Worm (Caenorhabditis elegans) whole organism, late embryonic: ENCODE measurements around the gene Y110A2AL.3.

Experiments
- C38D4.7 ChIP-seq: fragments of 200-800 bp; sonication (Bioruptor generic); optimal IDR thresholded peaks from 2 replicates; lab custom pipeline; 2018; ENCODE audit warnings: mild to moderate bottlenecking, missing genetic modification characterization, moderate library complexity, missing compliant biosample characterization
- K09A11.1 ChIP-seq: sonication (generic microtip); optimal IDR thresholded peaks from 2 replicates; lab custom pipeline; 2017; ENCODE audit warnings: antibody characterized with exemption, mild to moderate bottlenecking, missing genetic modification characterization, missing compliant biosample characterization; ENCODE audit not compliant: insufficient read depth
- T23F11.4 ChIP-seq: fragments of 200-800 bp; sonication (Bioruptor generic); optimal IDR thresholded peaks from 2 replicates; lab custom pipeline; 2018; ENCODE audit warnings: mild to moderate bottlenecking, missing genetic modification characterization, missing compliant biosample characterization
- Y22D7AL.16 ChIP-seq: sonication (generic microtip); optimal IDR thresholded peaks from 2 replicates; lab custom pipeline; 2016; ENCODE audit warnings: missing genetic modification characterization, missing compliant biosample characterization
- ama-1 ChIP-seq: fragments of 150-350 bp; optimal IDR thresholded peaks from 2 replicates; lab custom pipeline; 2014
- ceh-18 ChIP-seq: sonication (generic microtip); optimal IDR thresholded peaks from 2 replicates; lab custom pipeline; 2016; ENCODE audit warnings: missing genetic modification characterization, missing compliant biosample characterization
- ceh-19 ChIP-seq: fragments of 200-800 bp; sonication (Bioruptor generic); optimal IDR thresholded peaks from 2 replicates; lab custom pipeline; 2018; ENCODE audit warnings: mild to moderate bottlenecking, missing genetic modification characterization, missing compliant biosample characterization
- ceh-30 ChIP-seq: fragments of 150-350 bp; optimal IDR thresholded peaks from 2 replicates; lab custom pipeline; 2014; ENCODE audit warnings: missing biosample characterization, missing genetic modification characterization
- ceh-34 ChIP-seq: sonication (generic microtip); optimal IDR thresholded peaks from 2 replicates; lab custom pipeline; 2016; ENCODE audit warnings: mild to moderate bottlenecking, missing genetic modification characterization, missing compliant biosample characterization
- ceh-45 ChIP-seq: fragments of 200-800 bp; sonication (Bioruptor generic); IDR thresholded peaks from 2 replicates; pipeline ENCODE4 v1.3.6; 2022; ENCODE audit warnings: missing genetic modification reagents, missing genetic modification characterization, missing compliant biosample characterization
- ceh-48 ChIP-seq: sonication (generic microtip); optimal IDR thresholded peaks from 2 replicates; lab custom pipeline; 2016; ENCODE audit warnings: missing genetic modification characterization, inconsistent platforms, missing compliant biosample characterization
- ceh-6 ChIP-seq: fragments of 200-800 bp; sonication (Bioruptor generic); optimal IDR thresholded peaks from 2 replicates; lab custom pipeline; 2018; ENCODE audit warnings: mild to moderate bottlenecking, missing genetic modification characterization, missing compliant biosample characterization
- ceh-9 ChIP-seq: sonication (generic microtip); optimal IDR thresholded peaks from 2 replicates; lab custom pipeline; 2016; ENCODE audit warnings: mild to moderate bottlenecking, missing genetic modification characterization, inconsistent platforms, missing compliant biosample characterization
- dmd-4 ChIP-seq: sonication (generic microtip); optimal IDR thresholded peaks from 2 replicates; lab custom pipeline; 2016; ENCODE audit warnings: borderline replicate concordance, missing genetic modification characterization, missing compliant biosample characterization
- ets-4 ChIP-seq: sonication (generic microtip); optimal IDR thresholded peaks from 2 replicates; lab custom pipeline; 2016; ENCODE audit warnings: missing genetic modification characterization, missing compliant biosample characterization
- eyg-1 ChIP-seq: sonication (generic microtip); optimal IDR thresholded peaks from 2 replicates; lab custom pipeline; 2016; ENCODE audit warnings: missing genotype, missing genetic modification characterization, missing compliant biosample characterization
- gmeb-2 ChIP-seq: sonication (generic microtip); optimal IDR thresholded peaks from 2 replicates; lab custom pipeline; 2016; ENCODE audit warnings: missing genetic modification characterization, inconsistent platforms, missing compliant biosample characterization
- hlh-15 ChIP-seq: sonication (generic microtip); optimal IDR thresholded peaks from 2 replicates; lab custom pipeline; 2016; ENCODE audit warnings: missing genetic modification characterization, missing compliant biosample characterization
- hlh-6 ChIP-seq: sonication (generic microtip); optimal IDR thresholded peaks from 2 replicates; lab custom pipeline; 2016; ENCODE audit warnings: missing genotype, missing genetic modification characterization, missing compliant biosample characterization
- hlh-8 ChIP-seq: sonication (generic microtip); optimal IDR thresholded peaks from 2 replicates; lab custom pipeline; 2016; ENCODE audit warnings: missing genotype, missing genetic modification characterization, missing compliant biosample characterization
- lim-6 ChIP-seq: sonication (generic microtip); optimal IDR thresholded peaks from 2 replicates; lab custom pipeline; 2016; ENCODE audit warnings: missing genetic modification characterization, missing compliant biosample characterization
- mec-3 ChIP-seq: sonication (generic microtip); optimal IDR thresholded peaks from 2 replicates; lab custom pipeline; 2016; ENCODE audit warnings: borderline replicate concordance, missing genetic modification characterization, missing compliant biosample characterization
- nfya-1 ChIP-seq: sonication (generic microtip); optimal IDR thresholded peaks from 2 replicates; lab custom pipeline; 2017; ENCODE audit warnings: missing genetic modification characterization, mild to moderate bottlenecking, missing compliant biosample characterization, antibody characterized with exemption, moderate library complexity
- npax-4 ChIP-seq: sonication (generic microtip); optimal IDR thresholded peaks from 2 replicates; lab custom pipeline; 2016; ENCODE audit warnings: missing genetic modification characterization, missing compliant biosample characterization
- odd-2 ChIP-seq: sonication (generic microtip); optimal IDR thresholded peaks from 2 replicates; lab custom pipeline; 2017; ENCODE audit warnings: antibody characterized with exemption, mild to moderate bottlenecking, missing genetic modification characterization, missing compliant biosample characterization
- pat-9 ChIP-seq: fragments of 200-800 bp; sonication (Bioruptor generic); optimal IDR thresholded peaks from 2 replicates; lab custom pipeline; 2018; ENCODE audit warnings: mild to moderate bottlenecking, missing genetic modification characterization, moderate library complexity, missing compliant biosample characterization
- sdc-2 ChIP-seq: sonication (generic microtip); optimal IDR thresholded peaks from 2 replicates; lab custom pipeline; 2016; ENCODE audit warnings: missing genotype, missing genetic modification characterization, missing compliant biosample characterization
- sox-2 ChIP-seq: fragments of 200-800 bp; sonication (Bioruptor generic); IDR thresholded peaks from 2 replicates; pipeline ENCODE4 v1.3.6; 2022; ENCODE audit warnings: missing genetic modification reagents, missing genetic modification characterization, missing compliant biosample characterization
- sox-4 ChIP-seq: sonication (generic microtip); optimal IDR thresholded peaks from 2 replicates; lab custom pipeline; 2017; ENCODE audit warnings: mild to moderate bottlenecking, missing genetic modification characterization, inconsistent platforms, missing compliant biosample characterization
- ttx-3 ChIP-seq: sonication (generic microtip); optimal IDR thresholded peaks from 2 replicates; lab custom pipeline; 2016; ENCODE audit warnings: missing genetic modification reagents, missing genetic modification characterization, missing compliant biosample characterization
- unc-3 ChIP-seq, 2 experiments: fragments of 200-800 bp in 1 of 2; sonication (Bioruptor generic) in 1 of 2; sonication (generic microtip) in 1 of 2; conservative IDR thresholded peaks in 1 of 2; optimal IDR thresholded peaks in 1 of 2; 2 replicates each; pipeline versions ENCODE4 v1.3.6 to Lab custom; 2016 to 2022; ENCODE audit warnings: missing compliant biosample characterization in 2 of 2, missing genetic modification characterization in 2 of 2, missing genetic modification reagents in 1 of 2
- unc-86 ChIP-seq: sonication (generic microtip); optimal IDR thresholded peaks from 2 replicates; lab custom pipeline; 2016; ENCODE audit warnings: missing genetic modification characterization, missing compliant biosample characterization
- zip-5 ChIP-seq: sonication (generic microtip); optimal IDR thresholded peaks from 2 replicates; lab custom pipeline; 2016; ENCODE audit warnings: missing genetic modification characterization, missing compliant biosample characterization

The Y110A2AL.3 gene

DNA sequence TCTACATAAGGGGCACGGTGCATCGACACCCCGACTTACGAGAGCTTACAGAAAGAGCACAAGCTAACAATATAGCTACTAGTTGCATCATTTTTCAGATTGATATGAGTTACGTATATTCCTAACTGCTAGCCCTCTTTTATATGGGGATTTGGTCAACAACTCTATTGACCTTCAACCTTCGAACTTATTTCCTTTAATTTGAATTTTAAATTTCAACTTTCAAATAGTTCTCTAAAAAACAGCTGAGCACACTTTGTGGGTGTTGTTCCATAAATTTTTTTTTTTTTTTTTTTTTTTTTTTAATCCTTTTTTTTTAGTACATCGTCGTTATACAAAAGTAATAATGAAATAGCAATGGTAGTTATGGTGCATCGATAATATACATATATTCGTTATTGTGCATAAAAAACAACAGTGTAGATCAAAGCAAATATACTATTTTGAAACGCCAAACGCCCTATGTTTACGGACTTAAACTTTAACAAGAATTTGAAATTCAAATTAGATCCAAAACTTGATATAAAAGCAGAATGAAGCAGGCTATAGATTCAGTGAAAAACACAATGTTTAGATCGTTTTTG lies at the start of gene Y110A2AL.3, which contains the start of gene Y110A2AL.9:
Y110A2AL.3 (plus strand) TSS at position 534 of the 584 bp plus-strand sequence.
Y110A2AL.9 (minus strand) TSS at position 101 of the 584 bp plus-strand sequence.
- no peak for TF ChIP-seq T23F11.4 (GFP tag; lab: Kevin White, UChicago)
- no peak for TF ChIP-seq ceh-9 (tag; lab: Kevin White, UChicago)
- no peak for TF ChIP-seq ceh-18
- TF ChIP-seq dmd-4 (tag; lab: Kevin White, UChicago) = no peak
- no peak for TF ChIP-seq nfya-1 (tag; lab: Kevin White, UChicago)

- TF ChIP-seq ceh-30 (tag; lab: Kevin White, UChicago) = no peak
- no peak for TF ChIP-seq ceh-34 (tag; lab: Kevin White, UChicago)
- no peak for TF ChIP-seq ceh-45 (GFP tag; lab: Robert Waterston, UW)
- no peak for TF ChIP-seq T23F11.4 (GFP tag; lab: Kevin White, UChicago)
- no peak for TF ChIP-seq ama-1 (lab: Kevin White, UChicago)
- no peak for TF ChIP-seq hlh-15 (tag; lab: Kevin White, UChicago)
- TF ChIP-seq K09A11.1 (tag; lab: Kevin White, UChicago) = no peak
- TF ChIP-seq hlh-8 (tag; lab: Kevin White, UChicago) = no peak
- no peak for TF ChIP-seq dmd-4 (tag; lab: Kevin White, UChicago)
- TF ChIP-seq unc-3 (GFP tag; conservative IDR thresholded peaks at IDR 0.05; lab: Robert Waterston, UW) = no peak
- no peak for TF ChIP-seq unc-3 (tag; optimal IDR thresholded peaks at IDR 0.05; lab: Kevin White, UChicago)
- TF ChIP-seq gmeb-2 (tag; lab: Kevin White, UChicago) = no peak
- no peak for TF ChIP-seq sox-2
- no peak for TF ChIP-seq unc-86 (tag; lab: Kevin White, UChicago)
- TF ChIP-seq ttx-3 (tag; lab: Kevin White, UChicago) = no peak
- no peak for TF ChIP-seq odd-2 (tag; lab: Kevin White, UChicago)
- no peak for TF ChIP-seq ceh-6 (GFP tag; lab: Kevin White, UChicago)
- TF ChIP-seq C38D4.7 (GFP tag; lab: Kevin White, UChicago) = no peak
- no peak for TF ChIP-seq mec-3
- no peak for TF ChIP-seq sox-4 (tag; lab: Kevin White, UChicago)
Observed at ce11 chrII:2822435-2822920, 44.4 kb upstream of the Y110A2AL.3 start, which contains the start of the genes fut-4 and K12H6.10. Gene fut-4, minus strand, starts transcription at chrII:2822535. Gene K12H6.10, plus strand, starts transcription at chrII:2822870.

DNA sequence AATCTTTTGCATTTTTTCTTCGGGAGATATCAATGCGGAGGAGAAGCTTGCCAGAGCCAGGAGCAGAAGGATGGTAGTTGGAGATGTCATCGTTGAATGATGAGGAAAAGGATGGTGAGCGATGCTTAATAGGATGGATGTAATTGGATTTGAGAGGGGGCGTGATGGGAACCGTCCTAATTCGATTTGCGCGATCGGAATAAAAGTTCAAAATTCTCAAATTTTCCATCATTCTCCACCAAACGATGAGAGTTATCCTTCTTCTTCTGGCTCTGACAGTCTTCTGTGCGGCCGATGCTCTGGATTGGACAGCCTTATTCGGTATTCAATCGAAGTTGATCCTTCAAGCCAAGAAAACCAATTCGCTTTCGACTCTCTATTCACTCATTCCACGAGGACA lies 42.7 kb upstream of the Y110A2AL.3 start, which contains the start of the genes K12H6.4 and K12H6.9:
K12H6.4 (minus strand) TSS at position 101 of the 400 bp plus-strand sequence.
K12H6.9 (plus strand) TSS at position 236 of the 400 bp plus-strand sequence.
- TF ChIP-seq ceh-19 (GFP tag; lab: Kevin White, UChicago) (no peak), ceh-48 (tag; lab: Kevin White, UChicago) (no peak), Y22D7AL.16 (no peak), hlh-6 (tag; lab: Kevin White, UChicago) (no peak), sdc-2 (tag; lab: Kevin White, UChicago) (no peak), ets-4 (tag; lab: Kevin White, UChicago) (no peak), lim-6 (tag; lab: Kevin White, UChicago) (no peak)

- TF ChIP-seq npax-4 (tag; lab: Kevin White, UChicago) (no peak), eyg-1 (no peak), ama-1 (lab: Kevin White, UChicago) (no peak), zip-5 (tag; lab: Kevin White, UChicago) (no peak), pat-9 (tag; lab: Kevin White, UChicago) (no peak)
Observed at ce11 chrII:2826073-2826472, 40.8 kb upstream of the Y110A2AL.3 start, which contains the start of gene K12H6.5. Gene K12H6.5, minus strand, starts transcription at chrII:2826173.
